Fruit fly (Drosophila melanogaster) whole organism, adult: ENCODE results near the gene SmD1.

Source experiments
- Crg-1 ChIP-seq: fragments of 200-800 bp; sonication (Bioruptor generic); optimal IDR thresholded peaks from 2 replicates; lab custom pipeline; 2016; ENCODE audit warnings: missing biosample characterization, missing genetic modification characterization
- tj ChIP-seq: fragments of 200-800 bp; sonication (Bioruptor generic); optimal IDR thresholded peaks from 3 replicates; lab custom pipeline; 2017; ENCODE audit warnings: missing biosample characterization, mild to moderate bottlenecking, missing genetic modification characterization, moderate library complexity

- TF ChIP-seq Crg-1 (no peak), tj (GFP tag; lab: Kevin White, UChicago) (no peak)
Measured at dm6 chr3L:12746241-12746640, 11.8 kb upstream of the SmD1 start.
